Worm (Caenorhabditis elegans) whole organism, L4/young adult: ENCODE results near the gene tsp-2.

ENCODE experiments used
- W03F9.2 ChIP-seq: fragments of 150-350 bp; optimal IDR thresholded peaks from 2 replicates; lab custom pipeline; 2014; ENCODE audit warnings: missing biosample characterization, missing genetic modification characterization
- dao-5 ChIP-seq: sonication (generic microtip); optimal IDR thresholded peaks from 2 replicates; lab custom pipeline; 2016; ENCODE audit warnings: missing genotype, missing genetic modification characterization, moderate library complexity, missing compliant biosample characterization
- him-1 ChIP-seq: sonication (generic microtip); optimal IDR thresholded peaks from 2 replicates; lab custom pipeline; 2016; ENCODE audit warnings: missing genotype, missing genetic modification reagents, missing genetic modification characterization, missing compliant biosample characterization

- no peak for TF ChIP-seq dao-5 (tag; lab: Kevin White, UChicago)
- no peak for TF ChIP-seq W03F9.2 (tag; lab: Kevin White, UChicago)
- no peak for TF ChIP-seq him-1 (tag; lab: Kevin White, UChicago)
Measured at ce11 chrIII:8263377-8263776, 25.6 kb upstream of the tsp-2 start, which contains the start of gene col-91.
